Fruit fly (Drosophila melanogaster): ENCODE measurements around the gene CG42240.

Gene CG42240

dm6 chrX:6376748-6377147 is 46.1 kb downstream of the CG42240 start:
- no peak for TF ChIP-seq CG17801 (GFP tag; optimal IDR thresholded peaks at IDR 0.05; ENCODE audit: partially characterized antibody)
